Worm (Caenorhabditis elegans): ENCODE results near the gene cylc-1.
A peak's percentile ranks its signal among the peaks of the same experiment; 100 is the strongest.

The cylc-1 gene

DNA sequence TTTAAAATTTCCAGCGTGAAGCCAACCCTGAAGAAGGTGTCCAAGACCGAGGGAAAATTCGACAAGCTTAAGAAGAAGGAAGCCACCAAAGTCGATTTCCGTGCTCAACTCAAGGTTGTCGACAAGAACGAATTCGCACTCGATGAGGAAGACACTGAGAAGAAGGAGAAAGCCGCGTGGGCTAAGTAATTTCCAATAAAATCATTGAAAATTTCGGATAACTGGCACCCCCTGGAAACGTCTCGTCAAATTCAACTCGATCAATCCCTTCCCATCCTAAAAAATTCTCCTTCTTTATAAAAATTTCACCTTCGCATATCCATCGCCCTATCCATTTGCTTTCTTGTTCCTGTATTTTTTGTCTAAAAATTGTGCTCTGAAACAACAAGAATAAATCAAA, 18.9 kb downstream of the cylc-1 start:
- TF ChIP-seq ref-1 (GFP tag; conservative IDR thresholded peaks at IDR 0.05) (no peak), ztf-29 (GFP tag; IDR thresholded peaks at IDR 0.05) (no peak), T22C8.4 (GFP tag; IDR thresholded peaks at IDR 0.05) (no peak), ztf-23 (GFP tag; IDR thresholded peaks at IDR 0.05) (no peak)

DNA sequence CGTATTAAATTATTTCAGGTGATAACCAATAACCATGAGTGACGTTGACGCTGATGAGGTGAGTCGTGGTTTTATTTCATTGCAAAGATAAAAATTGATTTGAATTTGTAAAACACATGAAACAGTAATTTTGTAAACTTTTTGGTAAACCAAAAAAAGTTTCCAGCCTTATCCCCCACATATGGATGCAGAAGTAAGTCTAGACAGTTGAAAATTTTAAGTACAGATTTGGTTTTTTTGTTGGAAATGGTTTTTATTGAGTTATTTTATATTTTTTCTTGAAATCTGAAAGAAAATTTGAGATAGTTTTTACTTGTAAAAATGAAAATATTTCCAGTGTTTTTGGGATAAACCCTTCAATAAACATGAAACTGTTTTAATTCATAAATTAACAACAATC, 21.0 kb downstream of the cylc-1 start, which contains the start of gene tni-4:
Gene tni-4, plus strand, starts transcription at position 19 of the 400 bp plus-strand sequence.
- no peak for TF ChIP-seq ztf-23 (GFP tag; IDR thresholded peaks at IDR 0.05)

DNA sequence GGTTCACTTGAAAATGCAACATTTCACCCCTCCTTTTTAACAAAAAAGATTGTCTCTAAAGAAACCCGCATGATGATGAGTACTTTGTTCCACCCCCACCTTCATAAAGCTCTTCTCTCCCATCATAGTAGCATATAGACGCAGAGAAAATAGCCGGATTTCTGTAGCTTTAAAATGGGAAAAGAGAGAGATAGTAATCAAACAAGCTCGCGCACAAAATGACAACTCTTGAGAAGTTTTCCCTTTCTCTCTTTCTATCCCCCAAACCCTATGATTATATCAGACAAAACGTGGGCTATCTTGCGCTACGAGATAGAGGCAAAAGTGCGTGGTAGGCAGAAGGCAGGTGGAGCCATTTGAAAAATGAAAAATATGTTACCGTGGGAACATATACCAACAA, 23.0 kb downstream of the cylc-1 start:
- no peak for TF ChIP-seq ref-1 (GFP tag; conservative IDR thresholded peaks at IDR 0.05)
- TF ChIP-seq ztf-23 (GFP tag; IDR thresholded peaks at IDR 0.05), result no peak
- no peak for TF ChIP-seq klf-2 (GFP tag; conservative IDR thresholded peaks at IDR 0.05)
- no peak for TF ChIP-seq cog-1 (tag; optimal IDR thresholded peaks at IDR 0.05)
- no peak for TF ChIP-seq T22C8.4 (GFP tag; IDR thresholded peaks at IDR 0.05)
- no peak for TF ChIP-seq med-1 (GFP tag; optimal IDR thresholded peaks at IDR 0.05; ENCODE audit: insufficient read depth)
- TF ChIP-seq ztf-29 (GFP tag; IDR thresholded peaks at IDR 0.05), result no peak
- no peak for TF ChIP-seq tab-1 (GFP tag; IDR thresholded peaks at IDR 0.05)
- TF ChIP-seq flt-1 (GFP tag; IDR thresholded peaks at IDR 0.05), result no peak

DNA sequence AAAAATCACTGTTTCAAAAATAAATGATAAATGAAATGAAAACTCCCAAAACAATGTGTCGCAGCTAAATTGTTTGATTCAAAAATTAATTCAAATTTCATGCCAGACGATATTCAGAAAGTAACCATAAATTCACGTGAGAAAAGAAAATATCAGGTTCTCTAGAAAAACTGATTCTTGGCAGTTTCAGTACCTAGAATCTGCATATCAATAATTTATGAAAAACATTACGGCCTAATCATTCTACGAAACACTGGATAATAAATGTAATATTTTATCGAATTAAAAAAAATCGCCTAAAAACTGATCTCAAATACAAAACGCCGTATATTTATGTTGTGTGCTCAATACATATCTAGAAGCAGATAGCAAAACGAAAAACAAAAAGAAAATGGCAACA, 24.8 kb downstream of the cylc-1 start:
- TF ChIP-seq med-1 (GFP tag; optimal IDR thresholded peaks at IDR 0.05; ENCODE audit: insufficient read depth) (no peak), ref-1 (GFP tag; conservative IDR thresholded peaks at IDR 0.05) (no peak), tab-1 (GFP tag; IDR thresholded peaks at IDR 0.05) (no peak), flt-1 (GFP tag; IDR thresholded peaks at IDR 0.05) (no peak), klf-2 (GFP tag; conservative IDR thresholded peaks at IDR 0.05) (no peak), ztf-29 (GFP tag; IDR thresholded peaks at IDR 0.05) (no peak), T22C8.4 (GFP tag; IDR thresholded peaks at IDR 0.05) (no peak), ztf-23 (GFP tag; IDR thresholded peaks at IDR 0.05) (no peak), cog-1 (tag; optimal IDR thresholded peaks at IDR 0.05) (no peak)

DNA sequence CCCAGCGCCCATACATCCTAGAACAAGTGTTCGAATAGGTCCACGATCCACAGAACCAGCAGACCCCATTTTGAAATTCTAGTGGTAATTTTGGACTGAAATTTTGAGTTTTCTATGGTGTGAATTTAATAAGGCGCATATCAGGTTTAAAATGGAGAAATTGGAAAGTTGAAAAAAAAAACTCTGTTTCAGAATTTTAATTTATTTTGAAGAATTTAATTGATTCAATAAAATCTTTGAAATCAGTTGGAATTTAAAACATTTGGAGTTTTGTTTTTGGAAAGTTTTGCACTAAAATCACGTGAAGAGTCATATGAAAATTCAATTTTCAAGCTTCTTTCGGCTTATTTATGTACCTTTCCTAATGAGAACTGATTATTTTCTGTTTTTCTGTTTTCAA, 30.0 kb downstream of the cylc-1 start, which contains the start of gene gpa-18:
Gene gpa-18, minus strand, starts transcription at position 101 of the 400 bp plus-strand sequence.
- TF ChIP-seq cog-1 (tag; optimal IDR thresholded peaks at IDR 0.05), result no peak
- TF ChIP-seq ref-1 (GFP tag; conservative IDR thresholded peaks at IDR 0.05), result no peak
- no peak for TF ChIP-seq tab-1 (GFP tag; IDR thresholded peaks at IDR 0.05)
- TF ChIP-seq med-1 (GFP tag; optimal IDR thresholded peaks at IDR 0.05; ENCODE audit: insufficient read depth), result no peak
- TF ChIP-seq flt-1 (GFP tag; IDR thresholded peaks at IDR 0.05), result no peak
- TF ChIP-seq klf-2 (GFP tag; conservative IDR thresholded peaks at IDR 0.05), result no peak
- TF ChIP-seq ztf-23 (GFP tag; IDR thresholded peaks at IDR 0.05), result no peak
- TF ChIP-seq ztf-29 (GFP tag; IDR thresholded peaks at IDR 0.05), result no peak
- TF ChIP-seq T22C8.4 (GFP tag; IDR thresholded peaks at IDR 0.05), result no peak

DNA sequence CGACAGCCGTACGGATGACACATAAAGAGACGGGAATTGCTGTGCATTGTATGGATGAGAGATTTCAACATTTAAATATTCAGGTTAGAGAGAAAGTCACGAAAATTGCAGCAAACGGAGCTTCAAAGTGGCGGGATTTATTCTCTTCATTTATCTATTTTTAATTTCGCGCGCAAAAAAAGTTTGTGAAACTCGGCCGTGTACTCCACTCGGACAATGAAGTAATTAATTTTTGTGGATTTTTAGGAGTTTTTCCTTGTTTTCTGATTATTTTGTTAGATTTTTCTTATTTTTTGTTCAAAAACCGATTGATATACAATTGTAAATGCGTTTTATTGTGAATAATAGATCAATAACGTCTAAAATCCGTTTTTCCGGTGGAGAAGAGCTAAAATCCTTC, 37.5 kb downstream of the cylc-1 start:
- TF ChIP-seq tab-1 (GFP tag; IDR thresholded peaks at IDR 0.05) (no peak), ref-1 (GFP tag; conservative IDR thresholded peaks at IDR 0.05) (no peak), ztf-29 (GFP tag; IDR thresholded peaks at IDR 0.05) (no peak), T22C8.4 (GFP tag; IDR thresholded peaks at IDR 0.05) (no peak), klf-2 (GFP tag; conservative IDR thresholded peaks at IDR 0.05) (no peak), cog-1 (tag; optimal IDR thresholded peaks at IDR 0.05) (no peak), med-1 (GFP tag; optimal IDR thresholded peaks at IDR 0.05; ENCODE audit: insufficient read depth) (no peak), flt-1 (GFP tag; IDR thresholded peaks at IDR 0.05) (no peak), ztf-23 (GFP tag; IDR thresholded peaks at IDR 0.05) (no peak)

DNA sequence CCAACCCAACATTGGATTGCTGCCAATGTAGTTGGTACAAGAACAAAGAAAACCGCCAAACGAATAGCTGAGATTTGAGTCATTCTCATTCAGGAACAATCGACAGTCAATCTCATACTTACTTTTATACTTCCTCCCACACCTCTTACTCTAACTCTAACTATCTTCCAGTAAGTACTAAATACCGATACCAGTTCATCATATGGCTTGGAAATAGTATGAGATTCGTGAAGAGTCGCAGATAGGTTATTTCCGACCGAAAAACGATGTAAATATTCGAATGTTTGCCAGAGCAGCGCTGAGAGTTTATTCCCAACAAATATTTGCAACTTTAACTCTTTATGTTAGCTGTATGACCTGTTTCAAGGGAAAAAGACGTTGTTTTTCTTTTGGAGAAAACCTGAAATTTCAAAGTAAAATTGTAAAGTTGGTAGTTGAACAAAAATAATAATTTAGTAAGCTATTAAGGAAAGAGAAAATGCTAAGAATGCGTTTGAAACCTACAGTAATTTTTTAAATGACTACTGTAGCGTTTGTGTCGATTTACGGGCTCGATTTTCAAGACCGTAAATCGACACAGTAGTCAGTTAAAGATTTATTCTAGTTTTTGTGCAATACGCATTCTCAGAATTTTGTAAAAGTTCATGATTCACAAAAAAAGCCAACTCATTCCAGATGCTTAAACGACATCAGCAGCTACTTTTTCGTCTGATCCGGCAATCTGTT, 38.9 kb downstream of the cylc-1 start, which contains the start of the genes W03F8.6 and mtrf-1L:
Gene W03F8.6, minus strand, starts transcription at position 101 of the 726 bp plus-strand sequence.
Gene mtrf-1L, plus strand, starts transcription at position 676 of the 726 bp plus-strand sequence.
- TF ChIP-seq ztf-29 (GFP tag; IDR thresholded peaks at IDR 0.05) (no peak), med-1 (GFP tag; optimal IDR thresholded peaks at IDR 0.05; ENCODE audit: insufficient read depth) (no peak), ztf-23 (GFP tag; IDR thresholded peaks at IDR 0.05) (no peak), flt-1 (GFP tag; IDR thresholded peaks at IDR 0.05) (no peak), T22C8.4 (GFP tag; IDR thresholded peaks at IDR 0.05) (no peak), ref-1 (GFP tag; conservative IDR thresholded peaks at IDR 0.05) (no peak), klf-2 (GFP tag; conservative IDR thresholded peaks at IDR 0.05) (no peak)

DNA sequence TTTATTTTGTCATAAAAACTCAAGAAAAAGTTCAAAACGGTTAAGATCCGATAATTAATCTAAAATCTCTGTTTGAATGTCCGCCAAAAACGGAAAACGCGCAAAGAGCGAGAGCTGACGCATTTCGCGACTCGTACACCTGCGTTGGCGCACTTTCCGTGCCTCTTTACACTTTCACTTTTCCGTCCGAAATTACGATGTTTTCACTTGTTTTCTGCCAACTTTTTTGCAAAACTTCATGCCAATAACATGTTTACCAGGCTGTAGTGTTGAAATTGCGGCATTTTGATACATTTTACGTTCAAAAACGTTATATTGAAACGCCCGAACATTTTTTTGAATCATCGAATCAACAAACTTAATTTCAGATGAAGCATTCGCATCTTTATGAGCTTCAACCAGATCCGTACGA, 41.8 kb downstream of the cylc-1 start, which contains the start of gene W03F8.4:
Gene W03F8.4, plus strand, starts transcription at position 369 of the 412 bp plus-strand sequence.
- TF ChIP-seq cog-1 (tag; optimal IDR thresholded peaks at IDR 0.05) (peak; percentile 87), med-1 (GFP tag; optimal IDR thresholded peaks at IDR 0.05; ENCODE audit: insufficient read depth) (peak; percentile 16), ztf-29 (GFP tag; IDR thresholded peaks at IDR 0.05) (no peak), ref-1 (GFP tag; conservative IDR thresholded peaks at IDR 0.05) (0 out of 2 replicates have a peak, but pooled peaks have one; percentile 25), T22C8.4 (GFP tag; IDR thresholded peaks at IDR 0.05) (no peak), tab-1 (GFP tag; IDR thresholded peaks at IDR 0.05) (peak; percentile 70; the same call in 1 of the 2 replicates), flt-1 (GFP tag; IDR thresholded peaks at IDR 0.05) (peak; percentile 87), klf-2 (GFP tag; conservative IDR thresholded peaks at IDR 0.05) (no peak), ztf-23 (GFP tag; IDR thresholded peaks at IDR 0.05) (peak; percentile 82; the same call in 1 of the 2 replicates)
